Worm (Caenorhabditis elegans): ENCODE results near the gene srw-113.

DNA sequence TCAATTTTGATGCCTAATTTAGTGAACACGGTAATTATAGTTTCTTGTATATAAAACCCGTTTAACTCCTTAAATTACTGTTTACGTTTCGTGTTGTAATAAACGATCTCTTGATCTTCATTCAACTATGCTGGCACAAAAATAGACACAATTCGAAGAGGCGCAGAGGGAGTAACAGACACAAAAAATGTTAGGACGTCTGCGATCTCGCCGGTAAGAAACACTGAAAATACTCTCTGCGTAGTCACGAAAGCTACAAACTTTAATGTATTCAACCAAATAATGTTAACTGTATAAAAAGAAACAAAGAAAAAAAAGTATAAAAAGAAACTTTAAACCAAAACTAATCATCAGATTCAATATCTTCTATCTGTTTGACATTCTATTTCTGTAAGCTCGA, 47.9 kb downstream of the srw-113 start, which contains the start of gene dhs-23:
- TF ChIP-seq klf-2 (GFP tag; conservative IDR thresholded peaks at IDR 0.05) (no peak), med-1 (GFP tag; optimal IDR thresholded peaks at IDR 0.05; ENCODE audit: insufficient read depth) (no peak), cog-1 (tag; optimal IDR thresholded peaks at IDR 0.05) (no peak), T22C8.4 (GFP tag; IDR thresholded peaks at IDR 0.05) (no peak), ztf-23 (GFP tag; IDR thresholded peaks at IDR 0.05) (no peak), ref-1 (GFP tag; conservative IDR thresholded peaks at IDR 0.05) (no peak)

All from whole organism, midembryonic.